Worm (Caenorhabditis elegans): ENCODE measurements around the gene K01D12.8.
A peak's percentile ranks its signal among the peaks of the same experiment; 100 is the strongest.

The K01D12.8 gene

ce11 chrV:12404544-12404943 lies 2.1 kb downstream of the K01D12.8 start, which contains the start of gene K01D12.9:
Gene K01D12.9 (minus strand): TSS chrV:12404644.
- TF ChIP-seq ztf-4 (tag; optimal IDR thresholded peaks at IDR 0.05): no peak
- peak; percentile 54 for TF ChIP-seq nhr-25 (tag; optimal IDR thresholded peaks at IDR 0.05)
- TF ChIP-seq lin-15B (tag; optimal IDR thresholded peaks at IDR 0.05): no peak

- no peak for TF ChIP-seq nfya-1 (tag; optimal IDR thresholded peaks at IDR 0.05; ENCODE audit: insufficient read depth)
- TF ChIP-seq ceh-28 (tag; optimal IDR thresholded peaks at IDR 0.05): no peak
- no peak for TF ChIP-seq zag-1 (tag; optimal IDR thresholded peaks at IDR 0.05)
- no peak for TF ChIP-seq nhr-12 (tag; optimal IDR thresholded peaks at IDR 0.05)
- no peak for TF ChIP-seq nhr-25 (tag; optimal IDR thresholded peaks at IDR 0.05)
- TF ChIP-seq eor-1 (tag; optimal IDR thresholded peaks at IDR 0.05): no peak
- TF ChIP-seq skn-1 (tag; optimal IDR thresholded peaks at IDR 0.05): no peak
- TF ChIP-seq egl-5 (tag; optimal IDR thresholded peaks at IDR 0.05): no peak
- TF ChIP-seq daf-12 (tag; optimal IDR thresholded peaks at IDR 0.05): no peak
- TF ChIP-seq nhr-77 (tag; optimal IDR thresholded peaks at IDR 0.05): no peak
- TF ChIP-seq mdl-1 (tag; optimal IDR thresholded peaks at IDR 0.05): no peak
- no peak for TF ChIP-seq nhr-43 (tag; optimal IDR thresholded peaks at IDR 0.05; ENCODE audit: poor library complexity, severe bottlenecking)
- no peak for TF ChIP-seq nhr-11 (tag; optimal IDR thresholded peaks at IDR 0.05)
- TF ChIP-seq nhr-67 (tag; optimal IDR thresholded peaks at IDR 0.05): no peak
- TF ChIP-seq pqm-1 (tag; optimal IDR thresholded peaks at IDR 0.05): no peak
- TF ChIP-seq unc-39 (tag; optimal IDR thresholded peaks at IDR 0.05): no peak
- TF ChIP-seq ceh-9 (tag; optimal IDR thresholded peaks at IDR 0.05): no peak
- TF ChIP-seq ceh-16 (tag; optimal IDR thresholded peaks at IDR 0.05): no peak
Observed at ce11 chrV:12405929-12406328, 3.5 kb downstream of the K01D12.8 start, which contains the start of gene K01D12.10. Gene K01D12.10 (plus strand): TSS chrV:12406229.

ce11 chrV:12406514-12406913 lies 4.1 kb downstream of the K01D12.8 start:
- TF ChIP-seq hmg-11 (tag; optimal IDR thresholded peaks at IDR 0.05): no peak
- TF ChIP-seq nhr-12 (tag; optimal IDR thresholded peaks at IDR 0.05): no peak
- TF ChIP-seq nhr-28 (tag; optimal IDR thresholded peaks at IDR 0.05): no peak
- TF ChIP-seq nhr-77 (tag; optimal IDR thresholded peaks at IDR 0.05): no peak
- TF ChIP-seq nhr-43 (tag; optimal IDR thresholded peaks at IDR 0.05; ENCODE audit: poor library complexity, severe bottlenecking): no peak
- TF ChIP-seq pha-4 (tag; optimal IDR thresholded peaks at IDR 0.05): no peak
- TF ChIP-seq sea-2 (GFP tag; optimal IDR thresholded peaks at IDR 0.05): no peak
- TF ChIP-seq nhr-67 (tag; optimal IDR thresholded peaks at IDR 0.05): no peak
- TF ChIP-seq nfya-1 (tag; optimal IDR thresholded peaks at IDR 0.05; ENCODE audit: insufficient read depth): no peak
- TF ChIP-seq fkh-10 (GFP tag; optimal IDR thresholded peaks at IDR 0.05): no peak
- TF ChIP-seq unc-62 (GFP tag; optimal IDR thresholded peaks at IDR 0.05): no peak
- TF ChIP-seq elt-1 (tag; optimal IDR thresholded peaks at IDR 0.05): no peak

ce11 chrV:12408525-12408924 lies 6.1 kb downstream of the K01D12.8 start, which contains the start of gene cdr-4:
Gene cdr-4 (minus strand): TSS chrV:12408625.
- TF ChIP-seq zag-1 (tag; optimal IDR thresholded peaks at IDR 0.05): no peak
- no peak for TF ChIP-seq ZK546.5 (tag; optimal IDR thresholded peaks at IDR 0.05)
- TF ChIP-seq ztf-4 (tag; optimal IDR thresholded peaks at IDR 0.05): no peak
- no peak for TF ChIP-seq skn-1 (tag; optimal IDR thresholded peaks at IDR 0.05)
- TF ChIP-seq elt-2 (tag; optimal IDR thresholded peaks at IDR 0.05): no peak
- TF ChIP-seq mml-1 (tag; optimal IDR thresholded peaks at IDR 0.05): no peak
- TF ChIP-seq tbx-2 (tag; optimal IDR thresholded peaks at IDR 0.05): no peak
- no peak for TF ChIP-seq sea-2 (GFP tag; optimal IDR thresholded peaks at IDR 0.05)
- TF ChIP-seq nhr-77 (tag; optimal IDR thresholded peaks at IDR 0.05): no peak
- TF ChIP-seq egl-27 (tag; optimal IDR thresholded peaks at IDR 0.05): no peak
- no peak for TF ChIP-seq elt-3 (tag; optimal IDR thresholded peaks at IDR 0.05)
- no peak for TF ChIP-seq fkh-10 (GFP tag; optimal IDR thresholded peaks at IDR 0.05)
- TF ChIP-seq egl-5 (tag; optimal IDR thresholded peaks at IDR 0.05): no peak
- TF ChIP-seq nhr-23 (tag; optimal IDR thresholded peaks at IDR 0.05): no peak
- TF ChIP-seq eor-1 (tag; optimal IDR thresholded peaks at IDR 0.05): no peak
- TF ChIP-seq nhr-43 (tag; optimal IDR thresholded peaks at IDR 0.05; ENCODE audit: poor library complexity, severe bottlenecking): no peak

- peak; percentile 62 for TF ChIP-seq pha-4 (tag; optimal IDR thresholded peaks at IDR 0.05)
- peak; percentile 6 for TF ChIP-seq elt-2 (tag; optimal IDR thresholded peaks at IDR 0.05)
- peak; percentile 0 for TF ChIP-seq nfya-1 (tag; optimal IDR thresholded peaks at IDR 0.05; ENCODE audit: insufficient read depth)
- peak; percentile 1 for TF ChIP-seq pqm-1 (tag; optimal IDR thresholded peaks at IDR 0.05)
- no peak for TF ChIP-seq egl-5 (tag; optimal IDR thresholded peaks at IDR 0.05)
Observed at ce11 chrV:12408996-12409395, 6.5 kb downstream of the K01D12.8 start.
